Fruit fly (Drosophila melanogaster) whole organism: ENCODE data around the gene cd.

Experiments used
- CG8478 ChIP-seq: fragments of >200 bp; optimal IDR thresholded peaks from 2 replicates; lab custom pipeline; 2018; ENCODE audit warnings: inconsistent platforms
- EcR ChIP-seq, 2 experiments: fragments of >200 bp; optimal IDR thresholded peaks; 2 replicates each; lab custom pipeline; 2017; ENCODE audit warnings: missing biosample characterization in 2 of 2, missing genetic modification characterization in 2 of 2, missing genetic modification reagents in 2 of 2
- psq ChIP-seq: fragments of >200 bp; optimal IDR thresholded peaks from 2 replicates; lab custom pipeline; 2017

DNA sequence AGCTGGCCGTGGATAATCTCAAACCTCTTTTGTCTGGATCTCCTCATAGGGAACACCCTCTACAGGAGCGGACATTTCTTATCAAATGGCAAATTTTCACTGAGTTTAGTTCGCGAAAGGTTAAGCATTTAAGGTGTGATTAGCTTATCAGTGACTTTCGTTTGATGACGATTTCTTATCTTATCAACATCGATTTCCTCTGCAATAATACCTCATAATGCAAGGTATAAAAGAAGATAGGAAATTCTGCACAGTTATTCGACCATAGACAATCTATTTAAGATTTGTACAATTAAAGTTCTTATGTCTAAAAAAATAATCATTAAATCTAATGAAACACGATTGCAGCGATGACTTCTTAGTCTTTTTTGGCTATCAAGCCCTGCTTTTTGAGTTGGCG, 39.0 kb downstream of the cd start, which contains the start of gene Takl2:
- TF ChIP-seq psq (lab: Kevin White, UChicago): no peak
- no peak for TF ChIP-seq CG8478 (lab: Kevin White, UChicago)
- no peak for TF ChIP-seq EcR (GFP tag; optimal IDR thresholded peaks at IDR 0.05; lab: Kevin White, UChicago)
